Worm (Caenorhabditis elegans): ENCODE results near the gene Y73B6BL.29.

Gene Y73B6BL.29

ce11 chrIV:6372267-6372666, 50.5 kb downstream of the Y73B6BL.29 start:
- TF ChIP-seq ceh-36 (tag; optimal IDR thresholded peaks at IDR 0.05) (no peak), flt-1 (GFP tag; IDR thresholded peaks at IDR 0.05) (no peak), B0310.2 (tag; optimal IDR thresholded peaks at IDR 0.05) (no peak)

- TF ChIP-seq tbx-37 (GFP tag; conservative IDR thresholded peaks at IDR 0.05) (no peak), ceh-13 (GFP tag; optimal IDR thresholded peaks at IDR 0.05) (no peak), ets-7 (tag; optimal IDR thresholded peaks at IDR 0.05) (no peak), F13C5.2 (tag; optimal IDR thresholded peaks at IDR 0.05) (no peak), tra-4 (tag; optimal IDR thresholded peaks at IDR 0.05) (no peak), B0310.2 (tag; optimal IDR thresholded peaks at IDR 0.05) (no peak), hmbx-1 (tag; optimal IDR thresholded peaks at IDR 0.05) (no peak), hnd-1 (tag; optimal IDR thresholded peaks at IDR 0.05) (no peak), tbx-11 (GFP tag; IDR thresholded peaks at IDR 0.05) (no peak), hmg-4 (GFP tag; optimal IDR thresholded peaks at IDR 0.05) (no peak), ama-1 (optimal IDR thresholded peaks at IDR 0.05) (no peak), sea-1 (GFP tag; conservative IDR thresholded peaks at IDR 0.05) (no peak), aly-1 (tag; optimal IDR thresholded peaks at IDR 0.05) (no peak), ceh-36 (tag; optimal IDR thresholded peaks at IDR 0.05) (no peak), pes-1 (GFP tag; IDR thresholded peaks at IDR 0.05) (no peak), flt-1 (GFP tag; IDR thresholded peaks at IDR 0.05) (no peak), scrt-1 (GFP tag; IDR thresholded peaks at IDR 0.05) (no peak)
These were observed 51.3 kb downstream of the Y73B6BL.29 start, which contains the start of gene smg-3 for ce11 chrIV:6372993-6373392. Gene smg-3, minus strand, starts transcription at chrIV:6373093.

Measured in whole organism, early embryonic.